Worm (Caenorhabditis elegans): ENCODE data around the gene asp-16.
A peak's percentile ranks its signal among the peaks of the same experiment; 100 is the strongest.

asp-16 gene

ce11 chrV:19037222-19037621, 5.2 kb downstream of the asp-16 start, which contains the start of gene asp-17:
Gene asp-17, minus strand, starts transcription at chrV:19037322.
- TF ChIP-seq hlh-8 (tag; optimal IDR thresholded peaks at IDR 0.05): no peak
- no peak for TF ChIP-seq ama-1 (optimal IDR thresholded peaks at IDR 0.05)
- TF ChIP-seq dmd-4 (tag; optimal IDR thresholded peaks at IDR 0.05; ENCODE audit: borderline replicate concordance): no peak
- TF ChIP-seq hlh-30 (tag; optimal IDR thresholded peaks at IDR 0.05; ENCODE audit: insufficient read depth): no peak
- TF ChIP-seq F13H6.1 (tag; optimal IDR thresholded peaks at IDR 0.05): no peak
- no peak for TF ChIP-seq hlh-13 (GFP tag; optimal IDR thresholded peaks at IDR 0.05)
- TF ChIP-seq ceh-31 (tag; optimal IDR thresholded peaks at IDR 0.05): no peak
- no peak for TF ChIP-seq ceh-24 (tag; optimal IDR thresholded peaks at IDR 0.05)
- no peak for TF ChIP-seq ceh-9 (tag; optimal IDR thresholded peaks at IDR 0.05)
- no peak for TF ChIP-seq sox-4 (tag; optimal IDR thresholded peaks at IDR 0.05)
- no peak for TF ChIP-seq elt-4 (tag; optimal IDR thresholded peaks at IDR 0.05)

ce11 chrV:19036061-19036460, 6.3 kb downstream of the asp-16 start:
- TF ChIP-seq ceh-48 (tag; optimal IDR thresholded peaks at IDR 0.05) (peak; percentile 37), nfya-1 (tag; optimal IDR thresholded peaks at IDR 0.05) (no peak), rnt-1 (tag; optimal IDR thresholded peaks at IDR 0.05) (no peak)

ce11 chrV:19031456-19031855, 10.9 kb downstream of the asp-16 start, which contains the start of gene Y39B6A.27:
Gene Y39B6A.27, plus strand, starts transcription at chrV:19031756.
- TF ChIP-seq ceh-18 (tag; optimal IDR thresholded peaks at IDR 0.05) (no peak), ceh-14 (tag; optimal IDR thresholded peaks at IDR 0.05) (no peak), tbx-7 (tag; optimal IDR thresholded peaks at IDR 0.05) (no peak), ceh-9 (tag; optimal IDR thresholded peaks at IDR 0.05) (no peak), hlh-8 (tag; optimal IDR thresholded peaks at IDR 0.05) (no peak), odd-2 (tag; optimal IDR thresholded peaks at IDR 0.05) (no peak), pha-2 (tag; optimal IDR thresholded peaks at IDR 0.05) (no peak), fax-1 (tag; optimal IDR thresholded peaks at IDR 0.05) (no peak), sox-4 (tag; optimal IDR thresholded peaks at IDR 0.05) (no peak), ama-1 (optimal IDR thresholded peaks at IDR 0.05) (no peak), ceh-34 (tag; optimal IDR thresholded peaks at IDR 0.05) (no peak)

ce11 chrV:19027338-19027737, 15.1 kb downstream of the asp-16 start:
- TF ChIP-seq pha-2 (tag; optimal IDR thresholded peaks at IDR 0.05): no peak
- TF ChIP-seq ceh-48 (tag; optimal IDR thresholded peaks at IDR 0.05): peak; percentile 68

- peak; percentile 52 for TF ChIP-seq ceh-48 (tag; optimal IDR thresholded peaks at IDR 0.05)
Observed at ce11 chrV:19026757-19027156, 15.6 kb downstream of the asp-16 start.

ce11 chrV:19026163-19026562, 16.2 kb downstream of the asp-16 start, which contains the start of gene Y39B6A.25:
Gene Y39B6A.25, plus strand, starts transcription at chrV:19026463.
- TF ChIP-seq dve-1 (tag; optimal IDR thresholded peaks at IDR 0.05): no peak
- TF ChIP-seq unc-3 (GFP tag; conservative IDR thresholded peaks at IDR 0.05): no peak
- no peak for TF ChIP-seq unc-3 (tag; optimal IDR thresholded peaks at IDR 0.05)
- no peak for TF ChIP-seq nhr-232 (tag; optimal IDR thresholded peaks at IDR 0.05)
- TF ChIP-seq ttx-3 (tag; optimal IDR thresholded peaks at IDR 0.05): no peak
- TF ChIP-seq nhr-11 (tag; optimal IDR thresholded peaks at IDR 0.05): no peak
- TF ChIP-seq F13H6.1 (tag; optimal IDR thresholded peaks at IDR 0.05): no peak
- TF ChIP-seq mec-3 (tag; optimal IDR thresholded peaks at IDR 0.05; ENCODE audit: borderline replicate concordance): no peak
- no peak for TF ChIP-seq ceh-48 (tag; optimal IDR thresholded peaks at IDR 0.05)
- no peak for TF ChIP-seq C08G9.2 (tag; optimal IDR thresholded peaks at IDR 0.05)
- no peak for TF ChIP-seq rnt-1 (tag; optimal IDR thresholded peaks at IDR 0.05)
- no peak for TF ChIP-seq zip-5 (tag; optimal IDR thresholded peaks at IDR 0.05)
- no peak for TF ChIP-seq hlh-15 (tag; optimal IDR thresholded peaks at IDR 0.05)
- TF ChIP-seq lim-6 (tag; optimal IDR thresholded peaks at IDR 0.05): no peak
- TF ChIP-seq pax-1 (tag; optimal IDR thresholded peaks at IDR 0.05): no peak
- no peak for TF ChIP-seq ceh-30 (tag; optimal IDR thresholded peaks at IDR 0.05)
- no peak for TF ChIP-seq unc-86 (tag; optimal IDR thresholded peaks at IDR 0.05)
- no peak for TF ChIP-seq C38D4.7 (GFP tag; optimal IDR thresholded peaks at IDR 0.05)
- no peak for TF ChIP-seq unc-55 (GFP tag; optimal IDR thresholded peaks at IDR 0.05)
- TF ChIP-seq ceh-22 (tag; optimal IDR thresholded peaks at IDR 0.05): no peak
- no peak for TF ChIP-seq ceh-9 (tag; optimal IDR thresholded peaks at IDR 0.05)

All from whole organism, late embryonic.